Worm (Caenorhabditis elegans) whole organism, L4/young adult: ENCODE results near the gene T01H3.2.

ENCODE experiments used
- W03F9.2 ChIP-seq: fragments of 150-350 bp; optimal IDR thresholded peaks from 2 replicates; lab custom pipeline; 2014; ENCODE audit warnings: missing biosample characterization, missing genetic modification characterization
- him-1 ChIP-seq: sonication (generic microtip); optimal IDR thresholded peaks from 2 replicates; lab custom pipeline; 2016; ENCODE audit warnings: missing genotype, missing genetic modification reagents, missing genetic modification characterization, missing compliant biosample characterization

DNA sequence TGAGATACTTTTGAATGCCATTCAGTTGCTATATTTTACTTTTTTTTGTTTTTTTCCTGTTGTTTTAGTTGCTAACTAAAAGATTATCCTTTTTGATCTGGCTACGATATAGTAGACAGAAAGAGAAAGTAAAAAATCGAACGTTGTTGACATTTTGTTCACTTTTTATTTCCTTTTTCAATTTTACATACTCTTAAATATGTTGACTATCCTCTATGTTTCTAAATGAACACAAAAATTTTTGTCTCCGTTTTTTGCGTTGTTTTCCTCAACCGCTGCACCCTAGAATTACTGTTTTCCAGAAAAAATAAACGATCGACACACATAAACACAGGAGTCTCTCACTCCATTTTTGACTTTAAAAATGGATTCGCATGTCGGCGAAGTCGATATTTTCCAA is 35.7 kb downstream of the T01H3.2 start, which contains the start of gene klp-3:
- TF ChIP-seq W03F9.2: no peak
- no peak for TF ChIP-seq him-1 (tag; lab: Kevin White, UChicago)
